Fruit fly (Drosophila melanogaster) whole organism, prepupa: Measurements from ENCODE around the gene CG14624.
A peak's percentile ranks its signal among the peaks of the same experiment; 100 is the strongest.

ENCODE experiments used
- CG10631 ChIP-seq: fragments of 200-800 bp; sonication (Bioruptor generic); optimal IDR thresholded peaks from 2 replicates; lab custom pipeline; 2016; ENCODE audit warnings: missing biosample characterization, missing genetic modification characterization
- CG10669 ChIP-seq: fragments of 200-800 bp; sonication (Bioruptor generic); optimal IDR thresholded peaks from 3 replicates; lab custom pipeline; 2018; ENCODE audit warnings: missing biosample characterization, mild to moderate bottlenecking, missing genetic modification characterization, moderate library complexity
- CG11294 ChIP-seq: fragments of 200-800 bp; sonication (Bioruptor generic); IDR thresholded peaks from 2 replicates; pipeline ENCODE4 v1.3.6; 2022; ENCODE audit warnings: missing biosample characterization, missing genetic modification characterization
- CG11762 ChIP-seq: fragments of 200-800 bp; sonication (Bioruptor generic); optimal IDR thresholded peaks from 3 replicates; lab custom pipeline; 2016; ENCODE audit warnings: missing biosample characterization, missing genetic modification characterization; ENCODE audit not compliant: insufficient read depth
- CG15336 ChIP-seq: fragments of 200-800 bp; sonication (Bioruptor generic); IDR thresholded peaks from 2 replicates; pipeline ENCODE4 v1.3.6; 2022; ENCODE audit warnings: missing biosample characterization, missing genetic modification characterization
- CG1621 ChIP-seq: fragments of 200-800 bp; sonication (Bioruptor generic); optimal IDR thresholded peaks from 3 replicates; lab custom pipeline; 2018; ENCODE audit warnings: missing biosample characterization, mild to moderate bottlenecking, missing genetic modification characterization
- CG16779 ChIP-seq: fragments of 200-800 bp; sonication (Bioruptor generic); optimal IDR thresholded peaks from 3 replicates; lab custom pipeline; 2017; ENCODE audit warnings: missing biosample characterization, mild to moderate bottlenecking, missing genetic modification characterization
- CG3032 ChIP-seq: fragments of 200-800 bp; optimal IDR thresholded peaks from 2 replicates; lab custom pipeline; 2019; ENCODE audit warnings: missing biosample characterization, mild to moderate bottlenecking, missing genetic modification characterization, moderate library complexity
- CG32006 ChIP-seq: fragments of 200-800 bp; sonication (Bioruptor generic); optimal IDR thresholded peaks from 3 replicates; lab custom pipeline; 2017; ENCODE audit warnings: missing biosample characterization, mild to moderate bottlenecking, missing genetic modification characterization
- CG6163 ChIP-seq: fragments of 200-800 bp; sonication (Bioruptor generic); IDR thresholded peaks from 3 replicates; pipeline ENCODE4 v1.3.6; 2022; ENCODE audit warnings: missing biosample characterization, missing genetic modification characterization
- CG6276 ChIP-seq: fragments of 200-800 bp; sonication (Bioruptor generic); optimal IDR thresholded peaks from 2 replicates; lab custom pipeline; 2017; ENCODE audit warnings: missing biosample characterization, mild to moderate bottlenecking, missing genetic modification characterization
- CG6792 ChIP-seq: fragments of 200-800 bp; sonication (Bioruptor generic); optimal IDR thresholded peaks from 3 replicates; lab custom pipeline; 2016; ENCODE audit warnings: missing biosample characterization, missing genetic modification characterization
- CG8119 ChIP-seq: fragments of 200-800 bp; sonication (Bioruptor generic); IDR thresholded peaks from 3 replicates; pipeline ENCODE4 v1.3.6; 2022; ENCODE audit warnings: missing biosample characterization, missing genetic modification characterization
- Eip75B ChIP-seq: fragments of 200-800 bp; sonication (Bioruptor generic); optimal IDR thresholded peaks from 3 replicates; lab custom pipeline; 2016; ENCODE audit warnings: missing biosample characterization, missing genetic modification characterization
- Eip78C ChIP-seq: fragments of 200-800 bp; sonication (Bioruptor generic); peaks from one replicate; lab custom pipeline; 2016; ENCODE audit warnings: missing biosample characterization, missing genetic modification characterization
- Eip93F ChIP-seq: fragments of 200-800 bp; sonication (Bioruptor generic); optimal IDR thresholded peaks from 2 replicates; lab custom pipeline; 2016; ENCODE audit warnings: missing biosample characterization, mild to moderate bottlenecking, missing genetic modification characterization
- Ets21C ChIP-seq: fragments of 200-800 bp; sonication (Bioruptor generic); optimal IDR thresholded peaks from 3 replicates; lab custom pipeline; 2016; ENCODE audit warnings: missing biosample characterization, missing genetic modification characterization
- Ets96B ChIP-seq: fragments of 200-800 bp; optimal IDR thresholded peaks from 2 replicates; lab custom pipeline; 2019; ENCODE audit warnings: missing biosample characterization, mild to moderate bottlenecking, missing genetic modification characterization, moderate library complexity
- Gug ChIP-seq: fragments of 200-800 bp; sonication (Bioruptor generic); IDR thresholded peaks from 2 replicates; pipeline ENCODE4 v1.3.6; 2022; ENCODE audit warnings: missing biosample characterization, missing genetic modification characterization
- Hr38 ChIP-seq: sonication (Bioruptor generic); optimal IDR thresholded peaks from 2 replicates; lab custom pipeline; 2016; ENCODE audit warnings: missing biosample characterization, missing genetic modification characterization
- Hr39 ChIP-seq: fragments of 200-800 bp; sonication (Bioruptor generic); optimal IDR thresholded peaks from 2 replicates; lab custom pipeline; 2016; ENCODE audit warnings: missing biosample characterization, missing genetic modification characterization
- Hr4 ChIP-seq: fragments of 200-800 bp; sonication (Bioruptor generic); optimal IDR thresholded peaks from 3 replicates; lab custom pipeline; 2016; ENCODE audit warnings: missing biosample characterization, missing genetic modification characterization
- Met ChIP-seq: fragments of 200-800 bp; sonication (Bioruptor generic); optimal IDR thresholded peaks from 3 replicates; lab custom pipeline; 2016; ENCODE audit warnings: missing biosample characterization, missing genetic modification characterization
- OdsH ChIP-seq: fragments of 200-800 bp; sonication (Bioruptor generic); optimal IDR thresholded peaks from 3 replicates; lab custom pipeline; 2016; ENCODE audit warnings: missing biosample characterization, missing genetic modification characterization
- Smox ChIP-seq: fragments of 200-800 bp; sonication (Bioruptor generic); optimal IDR thresholded peaks from 3 replicates; lab custom pipeline; 2016; ENCODE audit warnings: missing biosample characterization, missing genetic modification characterization
- Sox102F ChIP-seq: fragments of 200-800 bp; sonication (Bioruptor generic); optimal IDR thresholded peaks from 2 replicates; lab custom pipeline; 2016; ENCODE audit warnings: missing biosample characterization, mild to moderate bottlenecking, missing genetic modification characterization
- Sox15 ChIP-seq: fragments of 200-800 bp; sonication (Bioruptor generic); optimal IDR thresholded peaks from 3 replicates; lab custom pipeline; 2016; ENCODE audit warnings: missing biosample characterization, missing genetic modification characterization
- cyc ChIP-seq: fragments of 200-800 bp; sonication (Bioruptor generic); optimal IDR thresholded peaks from 3 replicates; lab custom pipeline; 2016; ENCODE audit warnings: missing biosample characterization, missing genetic modification characterization
- dsx ChIP-seq: fragments of 200-800 bp; optimal IDR thresholded peaks from 3 replicates; lab custom pipeline; 2019; ENCODE audit warnings: missing biosample characterization, mild to moderate bottlenecking, missing genetic modification characterization, moderate library complexity; ENCODE audit not compliant: poor library complexity, severe bottlenecking
- eg ChIP-seq: fragments of 200-800 bp; sonication (Bioruptor generic); IDR thresholded peaks from 3 replicates; pipeline ENCODE4 v1.3.6; 2022; ENCODE audit warnings: missing biosample characterization, missing genetic modification characterization
- esn ChIP-seq: fragments of 200-800 bp; sonication (Bioruptor generic); optimal IDR thresholded peaks from 2 replicates; lab custom pipeline; 2016; ENCODE audit warnings: missing biosample characterization, mild to moderate bottlenecking, missing genetic modification characterization, moderate library complexity
- fd59A ChIP-seq: fragments of 200-800 bp; sonication (Bioruptor generic); optimal IDR thresholded peaks from 2 replicates; lab custom pipeline; 2017; ENCODE audit warnings: missing biosample characterization, mild to moderate bottlenecking, missing genetic modification characterization, missing genetic modification reagents
- fkh ChIP-seq: fragments of 200-800 bp; sonication (Bioruptor generic); optimal IDR thresholded peaks from 3 replicates; lab custom pipeline; 2017; ENCODE audit warnings: missing biosample characterization, mild to moderate bottlenecking, missing genetic modification characterization, moderate library complexity
- lz ChIP-seq: fragments of 200-800 bp; sonication (Bioruptor generic); optimal IDR thresholded peaks from 3 replicates; lab custom pipeline; 2016; ENCODE audit warnings: missing biosample characterization, missing genetic modification characterization
- net ChIP-seq: fragments of 200-800 bp; sonication (Bioruptor generic); optimal IDR thresholded peaks from 3 replicates; lab custom pipeline; 2016; ENCODE audit warnings: missing biosample characterization, missing genetic modification characterization
- salr ChIP-seq, 2 experiments: fragments of 200-800 bp; sonication (Bioruptor generic); optimal IDR thresholded peaks; 3 replicates each; lab custom pipeline; 2016 to 2018; ENCODE audit warnings: missing biosample characterization in 2 of 2, missing genetic modification characterization in 2 of 2, mild to moderate bottlenecking in 1 of 2
- spab ChIP-seq: fragments of 200-800 bp; sonication (Bioruptor generic); optimal IDR thresholded peaks from 2 replicates; lab custom pipeline; 2017; ENCODE audit warnings: missing biosample characterization, mild to moderate bottlenecking, missing genetic modification characterization, missing genetic modification reagents
- ss ChIP-seq, 2 experiments: fragments of 200-800 bp; sonication (Bioruptor generic); optimal IDR thresholded peaks; 2 replicates in 1 of 2; 3 replicates in 1 of 2; lab custom pipeline; 2017 to 2018; ENCODE audit warnings: mild to moderate bottlenecking in 2 of 2, missing biosample characterization in 2 of 2, missing genetic modification characterization in 2 of 2, moderate library complexity in 1 of 2
- svp ChIP-seq: fragments of 200-800 bp; sonication (Bioruptor generic); peaks from one replicate; lab custom pipeline; 2016; ENCODE audit warnings: missing biosample characterization, missing genetic modification characterization
- topi ChIP-seq: fragments of 200-800 bp; sonication (Bioruptor generic); optimal IDR thresholded peaks from 3 replicates; lab custom pipeline; 2016; ENCODE audit warnings: missing biosample characterization, missing genetic modification characterization
- vri ChIP-seq: fragments of 200-800 bp; sonication (Bioruptor generic); optimal IDR thresholded peaks from 3 replicates; lab custom pipeline; 2016; ENCODE audit warnings: missing biosample characterization, mild to moderate bottlenecking, missing genetic modification characterization

The CG14624 gene

dm6 chrX:1248735-1249134 lies 42.2 kb downstream of the CG14624 start (continued):
- TF ChIP-seq spab (GFP tag; lab: Kevin White, UChicago): peak; percentile 73
- peak; percentile 58 for TF ChIP-seq CG8119 (GFP tag; lab: Robert Waterston, UW)
- TF ChIP-seq lz (GFP tag; lab: Kevin White, UChicago): peak; percentile 89
- TF ChIP-seq Hr39: peak; percentile 90
- TF ChIP-seq Eip75B (GFP tag; lab: Kevin White, UChicago): peak; percentile 88
- peak; percentile 60 for TF ChIP-seq CG32006 (GFP tag; lab: Kevin White, UChicago)
- TF ChIP-seq Smox (GFP tag; lab: Kevin White, UChicago): peak; percentile 87
- TF ChIP-seq Sox102F: peak; percentile 91
- peak; percentile 95 for TF ChIP-seq svp
- TF ChIP-seq cyc (GFP tag; lab: Kevin White, UChicago): peak; percentile 89
- TF ChIP-seq OdsH (GFP tag; lab: Kevin White, UChicago): peak; percentile 87
- peak; percentile 53 to 61 for TF ChIP-seq salr (GFP tag; optimal IDR thresholded peaks at IDR 0.05; lab: Kevin White, UChicago)
- peak; percentile 50 for TF ChIP-seq Hr4 (GFP tag; lab: Kevin White, UChicago)
- no peak for TF ChIP-seq CG11294 (GFP tag; lab: Robert Waterston, UW)
- peak; percentile 86 for TF ChIP-seq CG3032 (tag; lab: Kevin White, UChicago)
- TF ChIP-seq Ets96B (tag; lab: Kevin White, UChicago): peak; percentile 84
- TF ChIP-seq dsx (GFP tag; lab: Kevin White, UChicago): peak; percentile 86
- TF ChIP-seq CG6276: no peak
- peak; percentile 69 to 84 for TF ChIP-seq ss (GFP tag; optimal IDR thresholded peaks at IDR 0.05; lab: Kevin White, UChicago)
- no peak for TF ChIP-seq Eip93F (GFP tag; lab: Kevin White, UChicago)
- peak; percentile 68 for TF ChIP-seq CG11762 (GFP tag; lab: Kevin White, UChicago)
- no peak for TF ChIP-seq eg

dm6 chrX:1249612-1250011 lies 43.1 kb downstream of the CG14624 start:
- TF ChIP-seq Met (peak; percentile 17), ss (GFP tag; optimal IDR thresholded peaks at IDR 0.05; lab: Kevin White, UChicago) (no peak), vri (GFP tag; lab: Kevin White, UChicago) (peak; percentile 15), CG11294 (GFP tag; lab: Robert Waterston, UW) (no peak), topi (GFP tag; lab: Kevin White, UChicago) (peak; percentile 1), Eip75B (GFP tag; lab: Kevin White, UChicago) (no peak), net (GFP tag; lab: Kevin White, UChicago) (no peak)

dm6 chrX:1250104-1250503 lies 43.6 kb downstream of the CG14624 start:
- TF ChIP-seq CG6792 (GFP tag; lab: Kevin White, UChicago) (no peak), CG10631 (no peak), eg (no peak), CG11294 (GFP tag; lab: Robert Waterston, UW) (no peak), CG16779 (no peak), fkh (GFP tag; lab: Kevin White, UChicago) (no peak), CG11762 (GFP tag; lab: Kevin White, UChicago) (no peak), Eip78C (GFP tag; lab: Kevin White, UChicago) (no peak), Ets21C (GFP tag; lab: Kevin White, UChicago) (no peak), CG1621 (tag; lab: Kevin White, UChicago) (no peak), CG6163 (no peak)

- no peak for TF ChIP-seq CG15336
- TF ChIP-seq salr (GFP tag; optimal IDR thresholded peaks at IDR 0.05; lab: Kevin White, UChicago): no peak
- TF ChIP-seq Ets21C (GFP tag; lab: Kevin White, UChicago): no peak
- TF ChIP-seq ss (GFP tag; optimal IDR thresholded peaks at IDR 0.05; lab: Kevin White, UChicago): no peak
- TF ChIP-seq esn (GFP tag; lab: Kevin White, UChicago): no peak
- TF ChIP-seq CG8119 (GFP tag; lab: Robert Waterston, UW): no peak
- no peak for TF ChIP-seq Gug (GFP tag; lab: Robert Waterston, UW)
- TF ChIP-seq Hr38 (GFP tag; lab: Kevin White, UChicago): no peak
- TF ChIP-seq fkh (GFP tag; lab: Kevin White, UChicago): no peak
- TF ChIP-seq dsx (GFP tag; lab: Kevin White, UChicago): no peak
- no peak for TF ChIP-seq fd59A (GFP tag; lab: Kevin White, UChicago)
- no peak for TF ChIP-seq Sox15 (GFP tag; lab: Kevin White, UChicago)
- TF ChIP-seq Met: no peak
- TF ChIP-seq CG10669 (GFP tag; lab: Kevin White, UChicago): no peak
- TF ChIP-seq Smox (GFP tag; lab: Kevin White, UChicago): no peak
- TF ChIP-seq OdsH (GFP tag; lab: Kevin White, UChicago): no peak
- TF ChIP-seq CG10631: no peak
- no peak for TF ChIP-seq cyc (GFP tag; lab: Kevin White, UChicago)
- no peak for TF ChIP-seq vri (GFP tag; lab: Kevin White, UChicago)
These were observed 46.4 kb downstream of the CG14624 start for dm6 chrX:1252961-1253360.
